Worm (Caenorhabditis elegans): ENCODE results near the gene wdr-60.

wdr-60 gene

DNA sequence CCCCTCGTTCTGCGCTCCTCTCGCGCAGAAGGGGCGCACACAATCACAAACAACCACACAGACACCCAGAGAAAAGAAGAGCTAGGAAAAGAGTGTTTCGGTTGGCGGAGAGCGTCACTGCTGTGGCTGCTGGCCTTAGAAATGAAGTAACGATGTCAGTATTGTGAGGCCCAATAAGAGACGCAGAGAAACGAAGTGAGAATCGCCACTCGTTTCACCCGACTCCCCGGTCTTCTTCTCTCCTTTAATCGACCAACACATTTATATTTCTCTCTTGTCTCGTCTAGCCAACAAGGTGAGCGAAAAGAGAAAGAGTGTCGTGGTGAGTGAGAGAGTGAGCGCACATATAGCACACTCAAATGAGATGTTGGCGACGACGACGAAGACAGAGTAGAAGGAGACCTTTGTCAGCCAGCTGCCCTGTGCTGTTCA lies 26.9 kb downstream of the wdr-60 start (continued):
- peak; percentile 23 for TF ChIP-seq pqm-1 (tag; optimal IDR thresholded peaks at IDR 0.05)
- peak; percentile 38 for TF ChIP-seq dve-1 (tag; optimal IDR thresholded peaks at IDR 0.05)
- peak; percentile 96 for TF ChIP-seq unc-55 (GFP tag; optimal IDR thresholded peaks at IDR 0.05)
- TF ChIP-seq ets-4 (tag; optimal IDR thresholded peaks at IDR 0.05), result peak; percentile 84
- peak; percentile 20 for TF ChIP-seq elt-2 (tag; optimal IDR thresholded peaks at IDR 0.05)
- peak; percentile 29 for TF ChIP-seq odd-2 (tag; optimal IDR thresholded peaks at IDR 0.05)
- peak; percentile 65 for TF ChIP-seq hlh-8 (tag; optimal IDR thresholded peaks at IDR 0.05)
- no peak for TF ChIP-seq ama-1 (optimal IDR thresholded peaks at IDR 0.05)
- TF ChIP-seq eyg-1 (tag; optimal IDR thresholded peaks at IDR 0.05), result peak; percentile 40
- TF ChIP-seq che-1 (tag; optimal IDR thresholded peaks at IDR 0.05), result no peak
- peak; percentile 73 for TF ChIP-seq hlh-30 (tag; optimal IDR thresholded peaks at IDR 0.05; ENCODE audit: insufficient read depth)
- peak; percentile 42 for TF ChIP-seq nhr-232 (tag; optimal IDR thresholded peaks at IDR 0.05)
- peak; percentile 39 for TF ChIP-seq fax-1 (tag; optimal IDR thresholded peaks at IDR 0.05)
- TF ChIP-seq ceh-18 (tag; optimal IDR thresholded peaks at IDR 0.05), result peak; percentile 96
- no peak for TF ChIP-seq tbx-7 (tag; optimal IDR thresholded peaks at IDR 0.05)
- peak; percentile 56 for TF ChIP-seq madf-2 (tag; optimal IDR thresholded peaks at IDR 0.05)
- TF ChIP-seq pha-4 (tag; optimal IDR thresholded peaks at IDR 0.05), result no peak
- peak; percentile 91 for TF ChIP-seq ceh-34 (tag; optimal IDR thresholded peaks at IDR 0.05)
- TF ChIP-seq pag-3 (tag; optimal IDR thresholded peaks at IDR 0.05; ENCODE audit: borderline replicate concordance), result peak; percentile 51
- TF ChIP-seq gmeb-2 (tag; optimal IDR thresholded peaks at IDR 0.05), result no peak
- no peak for TF ChIP-seq ceh-6 (GFP tag; optimal IDR thresholded peaks at IDR 0.05)
- no peak for TF ChIP-seq K02D7.2 (tag; optimal IDR thresholded peaks at IDR 0.05)
- peak; percentile 32 for TF ChIP-seq sox-4 (tag; optimal IDR thresholded peaks at IDR 0.05)
- no peak for TF ChIP-seq lin-11 (tag; optimal IDR thresholded peaks at IDR 0.05)
- no peak for TF ChIP-seq ceh-22 (tag; optimal IDR thresholded peaks at IDR 0.05)
- peak; percentile 90 for TF ChIP-seq rnt-1 (tag; optimal IDR thresholded peaks at IDR 0.05)
- TF ChIP-seq ttx-3 (tag; optimal IDR thresholded peaks at IDR 0.05), result no peak
- peak; percentile 97 for TF ChIP-seq tbx-2 (tag; optimal IDR thresholded peaks at IDR 0.05)
- peak; percentile 74 for TF ChIP-seq ceh-19 (GFP tag; optimal IDR thresholded peaks at IDR 0.05)
- TF ChIP-seq elt-4 (tag; optimal IDR thresholded peaks at IDR 0.05), result no peak
- peak; percentile 38 for TF ChIP-seq mec-3 (tag; optimal IDR thresholded peaks at IDR 0.05; ENCODE audit: borderline replicate concordance)
- no peak for TF ChIP-seq ceh-9 (tag; optimal IDR thresholded peaks at IDR 0.05)
- TF ChIP-seq dmd-4 (tag; optimal IDR thresholded peaks at IDR 0.05; ENCODE audit: borderline replicate concordance), result peak; percentile 22
- peak; percentile 87 for TF ChIP-seq ceh-14 (tag; optimal IDR thresholded peaks at IDR 0.05)
- TF ChIP-seq ceh-48 (tag; optimal IDR thresholded peaks at IDR 0.05), result peak; percentile 43
- TF ChIP-seq ceh-45 (GFP tag; IDR thresholded peaks at IDR 0.05), result no peak
- peak; percentile 98 for TF ChIP-seq ceh-31 (tag; optimal IDR thresholded peaks at IDR 0.05)
- peak; percentile 58 for TF ChIP-seq lim-6 (tag; optimal IDR thresholded peaks at IDR 0.05)
- TF ChIP-seq ceh-24 (tag; optimal IDR thresholded peaks at IDR 0.05), result no peak
- no peak for TF ChIP-seq hlh-15 (tag; optimal IDR thresholded peaks at IDR 0.05)

ce11 chrIII:5017550-5017949 lies 30.5 kb downstream of the wdr-60 start, which contains the start of gene larp-1:
larp-1 (minus strand) TSS chrIII:5017650.
- no peak for TF ChIP-seq ceh-24 (tag; optimal IDR thresholded peaks at IDR 0.05)
- no peak for TF ChIP-seq tbx-2 (tag; optimal IDR thresholded peaks at IDR 0.05)
- no peak for TF ChIP-seq pax-1 (tag; optimal IDR thresholded peaks at IDR 0.05)
- TF ChIP-seq odd-2 (tag; optimal IDR thresholded peaks at IDR 0.05), result no peak
- no peak for TF ChIP-seq ceh-6 (GFP tag; optimal IDR thresholded peaks at IDR 0.05)
- TF ChIP-seq ceh-48 (tag; optimal IDR thresholded peaks at IDR 0.05), result no peak
- TF ChIP-seq pag-3 (tag; optimal IDR thresholded peaks at IDR 0.05; ENCODE audit: borderline replicate concordance), result no peak
